Fruit fly (Drosophila melanogaster): ENCODE measurements around the gene CG31559.

dm6 chr3R:6156963-6157498, at the start of gene CG31559:
- TF ChIP-seq dac (GFP tag; optimal IDR thresholded peaks at IDR 0.05) (no peak), CG10669 (GFP tag; optimal IDR thresholded peaks at IDR 0.05) (no peak), Hr39 (GFP tag; optimal IDR thresholded peaks at IDR 0.05) (no peak), achi (GFP tag; optimal IDR thresholded peaks at IDR 0.05) (no peak), CG6854 (GFP tag; optimal IDR thresholded peaks at IDR 0.05) (peak; percentile 35), cyc (GFP tag; optimal IDR thresholded peaks at IDR 0.05) (no peak)
